Worm (Caenorhabditis elegans) whole organism, late embryonic: ENCODE measurements around the gene ppt-1.

Experiments used
- C38D4.7 ChIP-seq: fragments of 200-800 bp; sonication (Bioruptor generic); optimal IDR thresholded peaks from 2 replicates; lab custom pipeline; 2018; ENCODE audit warnings: mild to moderate bottlenecking, missing genetic modification characterization, moderate library complexity, missing compliant biosample characterization
- K02D7.2 ChIP-seq: sonication (generic microtip); optimal IDR thresholded peaks from 2 replicates; lab custom pipeline; 2017; ENCODE audit warnings: mild to moderate bottlenecking, missing genetic modification characterization, missing compliant biosample characterization
- T23F11.4 ChIP-seq: fragments of 200-800 bp; sonication (Bioruptor generic); optimal IDR thresholded peaks from 2 replicates; lab custom pipeline; 2018; ENCODE audit warnings: mild to moderate bottlenecking, missing genetic modification characterization, missing compliant biosample characterization
- Y22D7AL.16 ChIP-seq: sonication (generic microtip); optimal IDR thresholded peaks from 2 replicates; lab custom pipeline; 2016; ENCODE audit warnings: missing genetic modification characterization, missing compliant biosample characterization
- ahr-1 ChIP-seq: sonication (generic microtip); optimal IDR thresholded peaks from 2 replicates; lab custom pipeline; 2016; ENCODE audit warnings: missing genetic modification characterization, missing compliant biosample characterization
- ceh-14 ChIP-seq: sonication (generic microtip); optimal IDR thresholded peaks from 2 replicates; lab custom pipeline; 2016; ENCODE audit warnings: missing genotype, missing genetic modification characterization, missing compliant biosample characterization
- ceh-18 ChIP-seq: sonication (generic microtip); optimal IDR thresholded peaks from 2 replicates; lab custom pipeline; 2016; ENCODE audit warnings: missing genetic modification characterization, missing compliant biosample characterization
- ceh-19 ChIP-seq: fragments of 200-800 bp; sonication (Bioruptor generic); optimal IDR thresholded peaks from 2 replicates; lab custom pipeline; 2018; ENCODE audit warnings: mild to moderate bottlenecking, missing genetic modification characterization, missing compliant biosample characterization
- ceh-22 ChIP-seq: sonication (generic microtip); optimal IDR thresholded peaks from 2 replicates; lab custom pipeline; 2017; ENCODE audit warnings: missing biosample characterization, missing genetic modification characterization
- ceh-34 ChIP-seq: sonication (generic microtip); optimal IDR thresholded peaks from 2 replicates; lab custom pipeline; 2016; ENCODE audit warnings: mild to moderate bottlenecking, missing genetic modification characterization, missing compliant biosample characterization
- ceh-45 ChIP-seq: fragments of 200-800 bp; sonication (Bioruptor generic); IDR thresholded peaks from 2 replicates; pipeline ENCODE4 v1.3.6; 2022; ENCODE audit warnings: missing genetic modification reagents, missing genetic modification characterization, missing compliant biosample characterization
- ceh-6 ChIP-seq: fragments of 200-800 bp; sonication (Bioruptor generic); optimal IDR thresholded peaks from 2 replicates; lab custom pipeline; 2018; ENCODE audit warnings: mild to moderate bottlenecking, missing genetic modification characterization, missing compliant biosample characterization
- ceh-9 ChIP-seq: sonication (generic microtip); optimal IDR thresholded peaks from 2 replicates; lab custom pipeline; 2016; ENCODE audit warnings: mild to moderate bottlenecking, missing genetic modification characterization, inconsistent platforms, missing compliant biosample characterization
- dve-1 ChIP-seq: sonication (generic microtip); optimal IDR thresholded peaks from 2 replicates; lab custom pipeline; 2017; ENCODE audit warnings: antibody characterized with exemption, mild to moderate bottlenecking, missing genetic modification characterization, missing compliant biosample characterization
- ets-4 ChIP-seq: sonication (generic microtip); optimal IDR thresholded peaks from 2 replicates; lab custom pipeline; 2016; ENCODE audit warnings: missing genetic modification characterization, missing compliant biosample characterization
- fax-1 ChIP-seq: sonication (generic microtip); optimal IDR thresholded peaks from 2 replicates; lab custom pipeline; 2016; ENCODE audit warnings: missing genotype, missing genetic modification characterization, missing compliant biosample characterization
- fkh-10 ChIP-seq: fragments of 150-350 bp; optimal IDR thresholded peaks from 2 replicates; lab custom pipeline; 2014; ENCODE audit warnings: missing biosample characterization, missing genetic modification reagents, missing genetic modification characterization
- fkh-6 ChIP-seq: sonication (generic microtip); optimal IDR thresholded peaks from 2 replicates; lab custom pipeline; 2016; ENCODE audit warnings: missing genetic modification characterization, missing compliant biosample characterization
- gmeb-2 ChIP-seq: sonication (generic microtip); optimal IDR thresholded peaks from 2 replicates; lab custom pipeline; 2016; ENCODE audit warnings: missing genetic modification characterization, inconsistent platforms, missing compliant biosample characterization
- hlh-30 ChIP-seq: sonication (generic microtip); optimal IDR thresholded peaks from 2 replicates; lab custom pipeline; 2017; ENCODE audit warnings: antibody characterized with exemption, missing genetic modification characterization, missing compliant biosample characterization; ENCODE audit not compliant: insufficient read depth
- lim-6 ChIP-seq: sonication (generic microtip); optimal IDR thresholded peaks from 2 replicates; lab custom pipeline; 2016; ENCODE audit warnings: missing genetic modification characterization, missing compliant biosample characterization
- nfya-1 ChIP-seq: sonication (generic microtip); optimal IDR thresholded peaks from 2 replicates; lab custom pipeline; 2017; ENCODE audit warnings: missing genetic modification characterization, mild to moderate bottlenecking, missing compliant biosample characterization, antibody characterized with exemption, moderate library complexity
- npax-4 ChIP-seq: sonication (generic microtip); optimal IDR thresholded peaks from 2 replicates; lab custom pipeline; 2016; ENCODE audit warnings: missing genetic modification characterization, missing compliant biosample characterization
- pag-3 ChIP-seq: sonication (generic microtip); optimal IDR thresholded peaks from 2 replicates; lab custom pipeline; 2016; ENCODE audit warnings: missing compliant biosample characterization, missing genetic modification characterization, borderline replicate concordance
- pat-9 ChIP-seq: fragments of 200-800 bp; sonication (Bioruptor generic); optimal IDR thresholded peaks from 2 replicates; lab custom pipeline; 2018; ENCODE audit warnings: mild to moderate bottlenecking, missing genetic modification characterization, moderate library complexity, missing compliant biosample characterization
- pax-1 ChIP-seq: fragments of 150-350 bp; optimal IDR thresholded peaks from 2 replicates; lab custom pipeline; 2014; ENCODE audit warnings: missing biosample characterization, missing genetic modification characterization
- pha-4 ChIP-seq: fragments of 150-350 bp; optimal IDR thresholded peaks from 2 replicates; lab custom pipeline; 2018; ENCODE audit warnings: missing biosample characterization, missing genetic modification reagents, missing genetic modification characterization
- pros-1 ChIP-seq: fragments of 150-350 bp; optimal IDR thresholded peaks from 2 replicates; lab custom pipeline; 2014; ENCODE audit warnings: missing biosample characterization, missing genetic modification reagents, missing genetic modification characterization
- sox-4 ChIP-seq: sonication (generic microtip); optimal IDR thresholded peaks from 2 replicates; lab custom pipeline; 2017; ENCODE audit warnings: mild to moderate bottlenecking, missing genetic modification characterization, inconsistent platforms, missing compliant biosample characterization
- tbx-7 ChIP-seq: sonication (generic microtip); optimal IDR thresholded peaks from 2 replicates; lab custom pipeline; 2016; ENCODE audit warnings: missing genotype, missing genetic modification characterization, missing compliant biosample characterization
- ttx-3 ChIP-seq: sonication (generic microtip); optimal IDR thresholded peaks from 2 replicates; lab custom pipeline; 2016; ENCODE audit warnings: missing genetic modification reagents, missing genetic modification characterization, missing compliant biosample characterization
- unc-3 ChIP-seq, 2 experiments: fragments of 200-800 bp in 1 of 2; sonication (Bioruptor generic) in 1 of 2; sonication (generic microtip) in 1 of 2; conservative IDR thresholded peaks in 1 of 2; optimal IDR thresholded peaks in 1 of 2; 2 replicates each; pipeline versions ENCODE4 v1.3.6 to Lab custom; 2016 to 2022; ENCODE audit warnings: missing compliant biosample characterization in 2 of 2, missing genetic modification characterization in 2 of 2, missing genetic modification reagents in 1 of 2
- unc-42 ChIP-seq: sonication (generic microtip); optimal IDR thresholded peaks from 2 replicates; lab custom pipeline; 2016; ENCODE audit warnings: missing genotype, missing genetic modification characterization, missing compliant biosample characterization
- unc-55 ChIP-seq: sonication (generic microtip); optimal IDR thresholded peaks from 2 replicates; lab custom pipeline; 2017; ENCODE audit warnings: missing biosample characterization, missing genetic modification reagents, missing genetic modification characterization
- unc-86 ChIP-seq: sonication (generic microtip); optimal IDR thresholded peaks from 2 replicates; lab custom pipeline; 2016; ENCODE audit warnings: missing genetic modification characterization, missing compliant biosample characterization
- zip-5 ChIP-seq: sonication (generic microtip); optimal IDR thresholded peaks from 2 replicates; lab custom pipeline; 2016; ENCODE audit warnings: missing genetic modification characterization, missing compliant biosample characterization
- ztf-16 ChIP-seq: sonication (generic microtip); optimal IDR thresholded peaks from 2 replicates; lab custom pipeline; 2017; ENCODE audit warnings: missing genetic modification characterization, missing compliant biosample characterization

The ppt-1 gene

DNA sequence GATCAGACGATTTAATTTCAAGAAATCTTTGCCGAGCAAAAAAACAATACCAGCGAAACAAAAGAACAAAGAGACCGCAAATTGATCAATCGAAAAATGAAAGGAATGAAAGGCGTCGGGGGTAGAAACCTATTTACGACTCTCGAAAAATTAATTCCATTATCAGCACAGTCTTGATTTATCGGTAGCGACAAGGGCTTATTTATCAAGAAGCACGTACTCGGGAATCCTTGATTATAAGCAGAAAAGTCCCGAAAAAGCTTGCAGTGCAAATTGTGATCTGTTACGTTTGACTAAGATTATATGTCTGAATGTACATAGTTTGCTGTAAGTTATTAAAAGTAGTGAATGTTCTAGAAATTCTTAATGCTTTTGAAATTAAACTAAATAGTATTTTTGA lies 40.4 kb upstream of the ppt-1 start:
- TF ChIP-seq pha-4 (tag; lab: Kevin White, UChicago) (no peak), C38D4.7 (GFP tag; lab: Kevin White, UChicago) (no peak), fkh-6 (tag; lab: Kevin White, UChicago) (no peak), unc-3 (GFP tag; conservative IDR thresholded peaks at IDR 0.05; lab: Robert Waterston, UW) (no peak), unc-3 (tag; optimal IDR thresholded peaks at IDR 0.05; lab: Kevin White, UChicago) (no peak), ceh-9 (no peak), hlh-30 (tag; lab: Kevin White, UChicago) (no peak), fax-1 (tag; lab: Kevin White, UChicago) (no peak), ceh-19 (GFP tag; lab: Kevin White, UChicago) (no peak), ceh-45 (GFP tag; lab: Robert Waterston, UW) (no peak), unc-42 (tag; lab: Kevin White, UChicago) (no peak), ceh-22 (tag; lab: Kevin White, UChicago) (no peak), lim-6 (no peak), ceh-14 (tag; lab: Kevin White, UChicago) (no peak), unc-55 (GFP tag; lab: Kevin White, UChicago) (no peak), ceh-6 (no peak), gmeb-2 (tag; lab: Kevin White, UChicago) (no peak)

DNA sequence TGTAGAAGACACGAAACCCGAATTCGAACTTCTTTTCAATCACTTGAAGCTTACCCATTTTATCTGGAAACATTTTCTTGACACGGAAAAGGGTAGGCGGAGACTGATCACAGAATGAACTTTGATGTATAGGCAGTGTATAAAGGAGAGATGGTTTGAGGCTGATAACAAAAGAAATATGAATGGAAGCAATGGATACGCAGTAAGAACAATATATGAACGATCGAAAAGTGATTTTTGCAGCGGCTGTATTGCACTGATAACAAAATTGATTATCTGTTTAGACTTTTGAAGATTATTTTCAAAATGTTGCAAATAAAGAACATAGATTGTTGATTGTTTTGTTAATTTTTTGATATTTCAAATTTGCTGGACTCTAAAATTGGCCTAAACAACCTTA lies 39.6 kb upstream of the ppt-1 start, which contains the start of gene pmp-5:
TSS of gene pmp-5 (minus strand) at position 63 of the 400 bp plus-strand sequence.
- no peak for TF ChIP-seq dve-1 (tag; lab: Kevin White, UChicago)
- no peak for TF ChIP-seq Y22D7AL.16 (tag; lab: Kevin White, UChicago)
- TF ChIP-seq sox-4 (tag; lab: Kevin White, UChicago): no peak
- TF ChIP-seq pat-9: no peak
- no peak for TF ChIP-seq fkh-10
- TF ChIP-seq zip-5 (tag; lab: Kevin White, UChicago): no peak
- TF ChIP-seq pag-3 (tag; lab: Kevin White, UChicago): no peak
- no peak for TF ChIP-seq fkh-6 (tag; lab: Kevin White, UChicago)
- TF ChIP-seq pax-1: no peak
- no peak for TF ChIP-seq pha-4 (tag; lab: Kevin White, UChicago)
- TF ChIP-seq K02D7.2: no peak
- TF ChIP-seq ztf-16 (tag; lab: Kevin White, UChicago): no peak
- TF ChIP-seq ceh-19 (GFP tag; lab: Kevin White, UChicago): no peak
- TF ChIP-seq nfya-1: no peak

DNA sequence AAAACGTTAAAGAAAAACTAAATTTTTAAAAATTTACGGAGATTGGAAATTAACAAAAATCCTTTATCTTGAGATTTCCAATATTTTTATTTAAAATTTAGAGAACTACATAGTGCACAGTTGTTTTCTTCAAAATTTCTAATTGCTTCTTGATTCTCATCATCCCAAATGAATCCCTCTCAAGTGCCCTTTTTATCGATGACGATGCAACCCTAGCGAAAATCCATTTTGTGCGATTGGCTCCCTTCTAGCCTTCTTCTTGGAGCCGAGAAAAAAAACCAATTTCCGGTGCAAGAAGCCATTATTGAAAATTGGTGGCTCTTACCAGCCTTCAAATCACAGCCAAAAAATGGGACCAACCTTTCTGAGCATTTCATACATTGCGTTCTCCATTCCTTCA lies 36.4 kb upstream of the ppt-1 start:
- TF ChIP-seq unc-86 (tag; lab: Kevin White, UChicago): no peak
- TF ChIP-seq ceh-9: no peak
- TF ChIP-seq lim-6: no peak
- TF ChIP-seq T23F11.4 (GFP tag; lab: Kevin White, UChicago): no peak
- TF ChIP-seq Y22D7AL.16 (tag; lab: Kevin White, UChicago): no peak
- no peak for TF ChIP-seq ets-4
- no peak for TF ChIP-seq zip-5 (tag; lab: Kevin White, UChicago)
- no peak for TF ChIP-seq sox-4 (tag; lab: Kevin White, UChicago)
- TF ChIP-seq ceh-18 (tag; lab: Kevin White, UChicago): no peak
- TF ChIP-seq pros-1 (tag; lab: Kevin White, UChicago): no peak
- TF ChIP-seq pag-3 (tag; lab: Kevin White, UChicago): no peak
- TF ChIP-seq ceh-22 (tag; lab: Kevin White, UChicago): no peak
- no peak for TF ChIP-seq tbx-7 (tag; lab: Kevin White, UChicago)
- TF ChIP-seq npax-4 (tag; lab: Kevin White, UChicago): no peak
- no peak for TF ChIP-seq pax-1
- TF ChIP-seq ttx-3: no peak
- no peak for TF ChIP-seq ahr-1 (tag; lab: Kevin White, UChicago)
- TF ChIP-seq ceh-34 (tag; lab: Kevin White, UChicago): no peak
